Worm (Caenorhabditis elegans): ENCODE results near the gene msi-1.

msi-1 gene

ce11 chrIII:3915705-3916104 lies 60.5 kb downstream of the msi-1 start:
- TF ChIP-seq F13H6.1 (tag; optimal IDR thresholded peaks at IDR 0.05) (no peak), nhr-23 (tag; optimal IDR thresholded peaks at IDR 0.05) (no peak), nhr-129 (tag; optimal IDR thresholded peaks at IDR 0.05) (peak; percentile 47), ztf-1 (GFP tag; conservative IDR thresholded peaks at IDR 0.05) (no peak), lin-39 (tag; optimal IDR thresholded peaks at IDR 0.05) (no peak), egl-27 (tag; optimal IDR thresholded peaks at IDR 0.05) (no peak), sma-9 (GFP tag; optimal IDR thresholded peaks at IDR 0.05) (peak; percentile 18), sma-9 (tag; optimal IDR thresholded peaks at IDR 0.05) (no peak), lin-11 (tag; optimal IDR thresholded peaks at IDR 0.05) (no peak), sem-4 (tag; optimal IDR thresholded peaks at IDR 0.05) (no peak), blmp-1 (tag; optimal IDR thresholded peaks at IDR 0.05; ENCODE audit: insufficient read depth) (no peak)

DNA sequence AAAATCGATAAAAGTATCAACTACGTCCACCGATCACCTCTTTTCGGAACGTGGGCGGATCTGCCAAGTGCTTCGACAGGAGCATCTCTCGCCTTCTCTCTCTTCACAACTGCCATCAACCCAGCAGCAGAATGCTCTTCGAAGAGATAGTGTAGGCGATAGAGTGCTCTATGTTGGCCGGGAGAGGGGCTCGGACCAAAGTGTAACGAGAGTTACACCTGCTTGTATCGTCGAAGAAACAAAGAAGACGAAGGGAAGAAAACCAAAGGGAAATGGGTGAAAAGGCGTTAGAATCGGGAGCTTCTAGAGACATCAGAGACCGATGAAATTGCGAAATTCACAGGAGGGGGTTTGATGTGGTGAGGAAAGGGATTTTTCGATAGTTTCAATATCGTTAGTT lies 61.4 kb downstream of the msi-1 start:
- TF ChIP-seq lsy-2 (tag; optimal IDR thresholded peaks at IDR 0.05) (peak in 1 of 2 experiments; percentile 4), nhr-10 (tag; optimal IDR thresholded peaks at IDR 0.05) (no peak), nhr-11 (tag; optimal IDR thresholded peaks at IDR 0.05) (no peak), mdl-1 (tag; optimal IDR thresholded peaks at IDR 0.05) (no peak), nhr-77 (tag; optimal IDR thresholded peaks at IDR 0.05) (no peak), snpc-4 (tag; optimal IDR thresholded peaks at IDR 0.05) (no peak), skn-1 (tag; optimal IDR thresholded peaks at IDR 0.05) (no peak), alr-1 (tag; optimal IDR thresholded peaks at IDR 0.05) (no peak), lin-39 (tag; optimal IDR thresholded peaks at IDR 0.05) (no peak), ceh-82 (tag; optimal IDR thresholded peaks at IDR 0.05) (no peak), nhr-23 (tag; optimal IDR thresholded peaks at IDR 0.05) (no peak), lin-13 (GFP tag; optimal IDR thresholded peaks at IDR 0.05) (no peak), crh-2 (tag; optimal IDR thresholded peaks at IDR 0.05) (no peak), unc-39 (tag; optimal IDR thresholded peaks at IDR 0.05) (no peak), elt-3 (tag; optimal IDR thresholded peaks at IDR 0.05) (no peak), fos-1 (tag; optimal IDR thresholded peaks at IDR 0.05) (no peak), egl-27 (tag; optimal IDR thresholded peaks at IDR 0.05) (no peak), nhr-129 (tag; optimal IDR thresholded peaks at IDR 0.05) (peak; percentile 63), sma-9 (GFP tag; optimal IDR thresholded peaks at IDR 0.05) (peak; percentile 19), sma-9 (tag; optimal IDR thresholded peaks at IDR 0.05) (no peak), gmeb-1 (tag; optimal IDR thresholded peaks at IDR 0.05) (no peak), nhr-21 (tag; optimal IDR thresholded peaks at IDR 0.05) (no peak), blmp-1 (tag; optimal IDR thresholded peaks at IDR 0.05; ENCODE audit: insufficient read depth) (no peak), lin-11 (tag; optimal IDR thresholded peaks at IDR 0.05) (no peak), ztf-11 (tag; optimal IDR thresholded peaks at IDR 0.05) (no peak), unc-62 (GFP tag; optimal IDR thresholded peaks at IDR 0.05) (no peak), ztf-1 (GFP tag; conservative IDR thresholded peaks at IDR 0.05) (no peak), F13H6.1 (tag; optimal IDR thresholded peaks at IDR 0.05) (peak; percentile 29), zag-1 (tag; optimal IDR thresholded peaks at IDR 0.05) (no peak), sem-4 (tag; optimal IDR thresholded peaks at IDR 0.05) (no peak), aly-2 (tag; optimal IDR thresholded peaks at IDR 0.05) (no peak), mbf-1 (tag; optimal IDR thresholded peaks at IDR 0.05) (no peak), C34F6.9 (tag; optimal IDR thresholded peaks at IDR 0.05) (peak; percentile 33), ztf-4 (tag; optimal IDR thresholded peaks at IDR 0.05) (no peak), dmd-4 (tag; optimal IDR thresholded peaks at IDR 0.05) (no peak), Y55F3AM.14 (GFP tag; optimal IDR thresholded peaks at IDR 0.05) (no peak), ZK546.5 (tag; optimal IDR thresholded peaks at IDR 0.05) (no peak), sma-3 (GFP tag; optimal IDR thresholded peaks at IDR 0.05) (no peak), ama-1 (optimal IDR thresholded peaks at IDR 0.05) (no peak), unc-55 (GFP tag; optimal IDR thresholded peaks at IDR 0.05) (peak; percentile 5), R02D3.7 (tag; optimal IDR thresholded peaks at IDR 0.05) (no peak), peb-1 (tag; optimal IDR thresholded peaks at IDR 0.05) (no peak), nhr-6 (tag; optimal IDR thresholded peaks at IDR 0.05) (no peak), nhr-237 (tag; optimal IDR thresholded peaks at IDR 0.05) (no peak)

Measured in whole organism, L2 larva.